Fruit fly (Drosophila melanogaster) whole organism, embryonic: ENCODE measurements around the gene CG5937.

Experiments
- Dfd ChIP-seq, 2 experiments: fragments of >200 bp; optimal IDR thresholded peaks; 2 replicates each; lab custom pipeline; 2017; ENCODE audit warnings: missing biosample characterization in 2 of 2, missing genetic modification characterization in 2 of 2
- pros ChIP-seq: fragments of 200-800 bp; sonication (Bioruptor generic); optimal IDR thresholded peaks from 3 replicates; lab custom pipeline; 2019; ENCODE audit warnings: missing biosample characterization, mild to moderate bottlenecking, missing genetic modification characterization, moderate library complexity

DNA sequence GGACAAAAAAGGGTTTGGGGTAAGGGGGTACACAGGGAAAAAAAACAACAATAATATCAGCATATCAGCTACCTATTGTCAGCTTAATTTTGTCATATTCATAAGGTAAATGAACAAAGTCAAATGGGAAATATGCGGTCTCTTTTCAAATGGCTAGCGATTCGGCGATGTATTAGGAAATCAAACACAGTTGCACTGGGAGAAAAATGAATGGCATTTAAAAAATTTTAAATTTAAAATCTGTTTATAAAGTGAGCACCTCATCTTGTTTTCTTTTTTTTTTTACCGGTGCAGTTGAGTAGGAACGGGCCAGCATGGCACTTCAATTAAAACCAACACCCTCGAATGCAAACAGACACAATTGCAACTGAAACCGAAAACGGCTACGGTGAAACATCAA lies 14.2 kb downstream of the CG5937 start:
- TF ChIP-seq pros (GFP tag; lab: Kevin White, UChicago) (no peak), Dfd (GFP tag; optimal IDR thresholded peaks at IDR 0.05; lab: Kevin White, UChicago) (no peak)
